1 fruit fly cellular context compared by ENCODE assay signal in the genomic region with DNA sequence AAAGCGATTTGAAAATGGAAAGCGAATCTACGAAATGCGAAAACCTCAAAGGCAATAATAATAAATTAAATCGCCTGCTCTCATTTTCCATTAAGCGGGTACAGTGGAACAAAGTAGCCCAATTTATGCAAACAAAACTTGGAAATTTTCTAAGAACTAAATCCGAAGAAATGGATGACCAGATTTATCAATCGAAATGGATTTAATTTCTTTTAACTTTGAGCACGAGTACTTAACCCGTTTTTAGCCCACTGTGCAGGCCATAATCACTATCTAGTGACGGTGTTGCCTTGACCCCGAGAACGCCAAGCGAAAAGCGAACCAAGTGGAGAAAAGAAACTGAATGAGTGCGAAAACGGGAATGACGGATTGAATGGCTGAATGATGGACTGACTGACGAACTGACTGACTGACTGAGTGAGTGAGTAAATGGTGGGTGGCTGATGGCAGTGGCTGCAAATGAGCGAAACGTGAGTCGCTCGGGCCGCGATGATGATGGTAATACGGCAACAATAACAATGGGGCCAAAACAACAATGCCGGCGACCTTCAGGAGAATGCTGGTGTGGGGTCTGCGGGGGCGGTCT.
TF ChIP-seq lines count a peak whose summit lies in the region.

No protein-coding gene starts in this region.

TF ChIP-seq in whole organism, embryonic, 481 proteins besides CTCF, POLR2A, EP300 and RAD21 (continued from another document):
- TF ChIP-seq Sox100B (GFP tag; optimal IDR thresholded peaks at IDR 0.05; lab: Kevin White, UChicago): no peak
